Fruit fly (Drosophila melanogaster) whole organism, pupa: Measurements from ENCODE around the gene Ets65A.

Source experiments
- CG10348 ChIP-seq: fragments of 200-800 bp; sonication (Bioruptor generic); IDR thresholded peaks from 2 replicates; pipeline ENCODE4 v1.3.6; 2022; ENCODE audit warnings: missing biosample characterization, missing genetic modification characterization
- CG12605 ChIP-seq: fragments of 200-800 bp; sonication (Bioruptor generic); IDR thresholded peaks from 2 replicates; pipeline ENCODE4 v1.3.6; 2022; ENCODE audit warnings: missing biosample characterization, missing genetic modification characterization
- CG13204 ChIP-seq: fragments of 200-800 bp; sonication (Bioruptor generic); optimal IDR thresholded peaks from 2 replicates; lab custom pipeline; 2018; ENCODE audit warnings: missing biosample characterization, mild to moderate bottlenecking, missing genetic modification characterization, moderate library complexity
- CG14655 ChIP-seq: fragments of 200-800 bp; sonication (Bioruptor generic); optimal IDR thresholded peaks from 3 replicates; lab custom pipeline; 2017; ENCODE audit warnings: mild to moderate bottlenecking, missing biosample characterization, missing genetic modification reagents, missing genetic modification characterization
- CG15710 ChIP-seq: fragments of 200-800 bp; sonication (Bioruptor generic); optimal IDR thresholded peaks from 2 replicates; lab custom pipeline; 2018; ENCODE audit warnings: missing biosample characterization, mild to moderate bottlenecking, missing genetic modification characterization, moderate library complexity
- CG17806 ChIP-seq: fragments of 200-800 bp; sonication (Bioruptor generic); optimal IDR thresholded peaks from 2 replicates; lab custom pipeline; 2018; ENCODE audit warnings: missing biosample characterization, mild to moderate bottlenecking, missing genetic modification characterization, moderate library complexity
- CG8301 ChIP-seq: fragments of 200-800 bp; sonication (Bioruptor generic); optimal IDR thresholded peaks from 2 replicates; lab custom pipeline; 2018; ENCODE audit warnings: missing biosample characterization, mild to moderate bottlenecking, missing genetic modification characterization
- D1 ChIP-seq: fragments of 200-800 bp; sonication (Bioruptor generic); optimal IDR thresholded peaks from 2 replicates; lab custom pipeline; 2018; ENCODE audit warnings: missing biosample characterization, mild to moderate bottlenecking, missing genetic modification characterization, moderate library complexity
- EcR ChIP-seq: fragments of 200-800 bp; sonication (Bioruptor generic); optimal IDR thresholded peaks from 3 replicates; lab custom pipeline; 2019; ENCODE audit warnings: missing biosample characterization, missing genetic modification characterization, mild to moderate bottlenecking, moderate library complexity, missing genetic modification reagents
- Pif1A ChIP-seq: fragments of 200-800 bp; sonication (Bioruptor generic); optimal IDR thresholded peaks from 3 replicates; lab custom pipeline; 2016; ENCODE audit warnings: missing biosample characterization, missing genetic modification characterization
- Pif1B ChIP-seq: fragments of 200-800 bp; sonication (Bioruptor generic); optimal IDR thresholded peaks from 3 replicates; lab custom pipeline; 2016; ENCODE audit warnings: missing biosample characterization, missing genetic modification characterization
- Snoo ChIP-seq: fragments of 200-800 bp; sonication (Bioruptor generic); optimal IDR thresholded peaks from 3 replicates; lab custom pipeline; 2017; ENCODE audit warnings: missing biosample characterization, mild to moderate bottlenecking, missing genetic modification characterization, inconsistent platforms
- gl ChIP-seq: fragments of 200-800 bp; sonication (Bioruptor generic); optimal IDR thresholded peaks from 2 replicates; lab custom pipeline; 2018; ENCODE audit warnings: missing biosample characterization, mild to moderate bottlenecking, missing genetic modification characterization

- TF ChIP-seq CG10348 (GFP tag; lab: Robert Waterston, UW) (no peak), CG15710 (tag; lab: Kevin White, UChicago) (no peak), CG8301 (tag; lab: Kevin White, UChicago) (no peak), EcR (peak; percentile 59), CG17806 (tag; lab: Kevin White, UChicago) (no peak), CG13204 (GFP tag; lab: Kevin White, UChicago) (no peak), Snoo (tag; lab: Kevin White, UChicago) (no peak), gl (tag; lab: Kevin White, UChicago) (no peak), CG12605 (no peak), D1 (tag; lab: Kevin White, UChicago) (no peak), Pif1B (GFP tag; lab: Kevin White, UChicago) (no peak), Pif1A (GFP tag; lab: Kevin White, UChicago) (no peak), CG14655 (GFP tag; lab: Kevin White, UChicago) (no peak)
Measured at dm6 chr3L:6141538-6141937, 44.1 kb downstream of the Ets65A start.
